Fruit fly (Drosophila melanogaster): ENCODE measurements around the gene Plap.

DNA sequence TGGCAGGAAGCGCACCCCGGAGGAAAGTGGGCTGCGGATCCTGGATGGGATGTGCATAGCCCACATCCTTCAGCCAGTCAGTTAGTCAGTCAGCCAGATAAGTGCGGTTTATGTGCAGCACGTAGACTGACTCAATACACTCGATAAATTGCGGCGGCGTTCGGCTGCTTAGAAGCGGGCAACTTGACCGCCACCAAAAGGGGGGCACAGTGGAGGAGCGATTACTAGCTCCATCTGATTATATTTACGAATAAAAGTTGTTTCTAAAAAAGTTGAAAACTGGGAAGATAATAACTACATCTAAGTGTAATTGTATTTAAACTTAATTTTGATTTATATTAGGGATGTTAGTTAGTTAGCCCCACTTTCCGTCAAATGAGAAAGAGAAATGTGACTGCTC, 32.3 kb upstream of the Plap start:
- TF ChIP-seq CTCF (optimal IDR thresholded peaks at IDR 0.05) (no peak), CG8478 (optimal IDR thresholded peaks at IDR 0.05) (no peak)
